Worm (Caenorhabditis elegans): ENCODE data around the gene F56A8.5.

The F56A8.5 gene

ce11 chrIII:13268856-13269255, 3.2 kb downstream of the F56A8.5 start, which contains the start of gene cpf-2:
TSS of gene cpf-2 (minus strand) at chrIII:13268883.
- TF ChIP-seq nhr-25 (tag; optimal IDR thresholded peaks at IDR 0.05) = peak; percentile 36
- no peak for TF ChIP-seq ceh-9 (tag; optimal IDR thresholded peaks at IDR 0.05)
- no peak for TF ChIP-seq fos-1 (tag; optimal IDR thresholded peaks at IDR 0.05)
- TF ChIP-seq zag-1 (tag; optimal IDR thresholded peaks at IDR 0.05) = no peak
- TF ChIP-seq ZK546.5 (tag; optimal IDR thresholded peaks at IDR 0.05) = no peak
- TF ChIP-seq sea-2 (GFP tag; optimal IDR thresholded peaks at IDR 0.05) = no peak
- no peak for TF ChIP-seq mdl-1 (tag; optimal IDR thresholded peaks at IDR 0.05)
- TF ChIP-seq hmg-11 (tag; optimal IDR thresholded peaks at IDR 0.05) = peak; percentile 96
- TF ChIP-seq ceh-28 (tag; optimal IDR thresholded peaks at IDR 0.05) = peak; percentile 78
- no peak for TF ChIP-seq ama-1 (optimal IDR thresholded peaks at IDR 0.05)
- TF ChIP-seq fkh-10 (GFP tag; optimal IDR thresholded peaks at IDR 0.05) = no peak
- TF ChIP-seq elt-3 (tag; optimal IDR thresholded peaks at IDR 0.05) = no peak
- no peak for TF ChIP-seq daf-12 (tag; optimal IDR thresholded peaks at IDR 0.05)
- TF ChIP-seq ztf-11 (tag; optimal IDR thresholded peaks at IDR 0.05) = no peak
- no peak for TF ChIP-seq nhr-76 (tag; optimal IDR thresholded peaks at IDR 0.05)
- TF ChIP-seq tbx-2 (tag; optimal IDR thresholded peaks at IDR 0.05) = peak; percentile 66
- TF ChIP-seq ztf-4 (tag; optimal IDR thresholded peaks at IDR 0.05) = no peak
- peak; percentile 2 for TF ChIP-seq jun-1 (tag; optimal IDR thresholded peaks at IDR 0.05)
- TF ChIP-seq ceh-82 (tag; optimal IDR thresholded peaks at IDR 0.05) = peak; percentile 39
- TF ChIP-seq eor-1 (tag; optimal IDR thresholded peaks at IDR 0.05) = no peak
- no peak for TF ChIP-seq unc-39 (tag; optimal IDR thresholded peaks at IDR 0.05)
- peak; percentile 62 for TF ChIP-seq nhr-23 (tag; optimal IDR thresholded peaks at IDR 0.05)
- TF ChIP-seq pqm-1 (tag; optimal IDR thresholded peaks at IDR 0.05) = no peak
- TF ChIP-seq elt-2 (tag; optimal IDR thresholded peaks at IDR 0.05) = peak; percentile 43
- no peak for TF ChIP-seq lin-39 (tag; optimal IDR thresholded peaks at IDR 0.05)
- TF ChIP-seq fkh-2 (tag; optimal IDR thresholded peaks at IDR 0.05) = no peak
- TF ChIP-seq nhr-67 (tag; optimal IDR thresholded peaks at IDR 0.05) = no peak
- peak; percentile 17 for TF ChIP-seq snpc-4 (tag; optimal IDR thresholded peaks at IDR 0.05)
- TF ChIP-seq mml-1 (tag; optimal IDR thresholded peaks at IDR 0.05) = no peak
- TF ChIP-seq skn-1 (tag; optimal IDR thresholded peaks at IDR 0.05) = no peak
- no peak for TF ChIP-seq nhr-11 (tag; optimal IDR thresholded peaks at IDR 0.05)
- peak; percentile 79 for TF ChIP-seq nhr-43 (tag; optimal IDR thresholded peaks at IDR 0.05; ENCODE audit: poor library complexity, severe bottlenecking)
- TF ChIP-seq egl-5 (tag; optimal IDR thresholded peaks at IDR 0.05) = no peak
- no peak for TF ChIP-seq nhr-77 (tag; optimal IDR thresholded peaks at IDR 0.05)
- TF ChIP-seq unc-62 (GFP tag; optimal IDR thresholded peaks at IDR 0.05) = no peak
- peak; percentile 75 for TF ChIP-seq nfya-1 (tag; optimal IDR thresholded peaks at IDR 0.05; ENCODE audit: insufficient read depth)
- peak; percentile 63 for TF ChIP-seq R02D3.7 (tag; optimal IDR thresholded peaks at IDR 0.05)
- TF ChIP-seq aly-2 (tag; optimal IDR thresholded peaks at IDR 0.05) = no peak
- TF ChIP-seq nhr-28 (tag; optimal IDR thresholded peaks at IDR 0.05) = no peak
- TF ChIP-seq lin-15B (tag; optimal IDR thresholded peaks at IDR 0.05) = peak; percentile 65
- no peak for TF ChIP-seq nhr-12 (tag; optimal IDR thresholded peaks at IDR 0.05)
- TF ChIP-seq nhr-237 (tag; optimal IDR thresholded peaks at IDR 0.05) = no peak
- no peak for TF ChIP-seq egl-27 (tag; optimal IDR thresholded peaks at IDR 0.05)
- peak; percentile 50 for TF ChIP-seq lsy-12 (tag; optimal IDR thresholded peaks at IDR 0.05)
- no peak for TF ChIP-seq ceh-16 (tag; optimal IDR thresholded peaks at IDR 0.05)
- TF ChIP-seq pha-4 (tag; optimal IDR thresholded peaks at IDR 0.05) = peak; percentile 68

ce11 chrIII:13270896-13271295, 5.2 kb downstream of the F56A8.5 start:
- TF ChIP-seq eor-1 (tag; optimal IDR thresholded peaks at IDR 0.05) (no peak), snpc-4 (tag; optimal IDR thresholded peaks at IDR 0.05) (no peak), fkh-2 (tag; optimal IDR thresholded peaks at IDR 0.05) (no peak), ceh-16 (tag; optimal IDR thresholded peaks at IDR 0.05) (no peak), nhr-67 (tag; optimal IDR thresholded peaks at IDR 0.05) (no peak), nhr-12 (tag; optimal IDR thresholded peaks at IDR 0.05) (no peak), lin-39 (tag; optimal IDR thresholded peaks at IDR 0.05) (peak; percentile 23), unc-39 (tag; optimal IDR thresholded peaks at IDR 0.05) (no peak), nfya-1 (tag; optimal IDR thresholded peaks at IDR 0.05; ENCODE audit: insufficient read depth) (peak; percentile 64), ceh-9 (tag; optimal IDR thresholded peaks at IDR 0.05) (no peak), fkh-10 (GFP tag; optimal IDR thresholded peaks at IDR 0.05) (peak; percentile 62), jun-1 (tag; optimal IDR thresholded peaks at IDR 0.05) (no peak)

All from whole organism, L3 larva.